Worm (Caenorhabditis elegans): ENCODE results near the gene fat-1.

The fat-1 gene

DNA sequence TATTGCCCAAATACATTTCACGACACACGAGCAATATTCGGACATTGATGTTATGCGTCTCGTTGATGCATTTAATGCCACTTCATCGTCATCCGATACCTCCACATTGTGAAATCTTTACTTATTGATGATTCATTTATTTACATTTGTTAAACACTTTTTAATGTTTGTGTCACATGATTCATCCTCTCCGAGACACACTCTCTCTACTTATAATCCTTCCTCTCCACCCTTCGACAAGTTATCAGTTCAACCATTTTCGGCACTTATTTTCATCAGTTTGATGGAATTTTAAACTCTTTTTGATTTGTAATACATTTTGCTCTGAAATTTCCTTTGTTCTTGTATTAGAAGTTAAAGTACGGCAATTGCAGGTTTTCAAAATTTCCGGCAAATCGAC is 30.6 kb downstream of the fat-1 start:
- TF ChIP-seq lin-39 (tag; optimal IDR thresholded peaks at IDR 0.05) = no peak
- TF ChIP-seq elt-2 (tag; optimal IDR thresholded peaks at IDR 0.05) = peak; percentile 66
- peak; percentile 64 for TF ChIP-seq pqm-1 (tag; optimal IDR thresholded peaks at IDR 0.05)
- no peak for TF ChIP-seq snpc-4 (tag; optimal IDR thresholded peaks at IDR 0.05)
- no peak for TF ChIP-seq mml-1 (tag; optimal IDR thresholded peaks at IDR 0.05)
- no peak for TF ChIP-seq nhr-77 (tag; optimal IDR thresholded peaks at IDR 0.05)
- peak; percentile 85 for TF ChIP-seq jun-1 (tag; optimal IDR thresholded peaks at IDR 0.05)
- peak; percentile 99 for TF ChIP-seq pha-4 (tag; optimal IDR thresholded peaks at IDR 0.05)
- no peak for TF ChIP-seq ceh-9 (tag; optimal IDR thresholded peaks at IDR 0.05)
- TF ChIP-seq sea-2 (GFP tag; optimal IDR thresholded peaks at IDR 0.05) = no peak
- TF ChIP-seq skn-1 (tag; optimal IDR thresholded peaks at IDR 0.05) = no peak
- no peak for TF ChIP-seq nhr-76 (tag; optimal IDR thresholded peaks at IDR 0.05)
- TF ChIP-seq ama-1 (optimal IDR thresholded peaks at IDR 0.05) = no peak
- no peak for TF ChIP-seq aly-2 (tag; optimal IDR thresholded peaks at IDR 0.05)
- TF ChIP-seq unc-62 (GFP tag; optimal IDR thresholded peaks at IDR 0.05) = no peak
- TF ChIP-seq nhr-67 (tag; optimal IDR thresholded peaks at IDR 0.05) = no peak
- TF ChIP-seq nhr-12 (tag; optimal IDR thresholded peaks at IDR 0.05) = no peak
- no peak for TF ChIP-seq fkh-10 (GFP tag; optimal IDR thresholded peaks at IDR 0.05)
- peak; percentile 36 for TF ChIP-seq fos-1 (tag; optimal IDR thresholded peaks at IDR 0.05)
- TF ChIP-seq elt-3 (tag; optimal IDR thresholded peaks at IDR 0.05) = no peak
- no peak for TF ChIP-seq nhr-237 (tag; optimal IDR thresholded peaks at IDR 0.05)
- TF ChIP-seq ceh-82 (tag; optimal IDR thresholded peaks at IDR 0.05) = no peak
- no peak for TF ChIP-seq ztf-4 (tag; optimal IDR thresholded peaks at IDR 0.05)
- no peak for TF ChIP-seq fkh-2 (tag; optimal IDR thresholded peaks at IDR 0.05)
- no peak for TF ChIP-seq eor-1 (tag; optimal IDR thresholded peaks at IDR 0.05)
- no peak for TF ChIP-seq nhr-43 (tag; optimal IDR thresholded peaks at IDR 0.05; ENCODE audit: poor library complexity, severe bottlenecking)
- no peak for TF ChIP-seq nhr-23 (tag; optimal IDR thresholded peaks at IDR 0.05)
- no peak for TF ChIP-seq egl-5 (tag; optimal IDR thresholded peaks at IDR 0.05)
- TF ChIP-seq hmg-11 (tag; optimal IDR thresholded peaks at IDR 0.05) = no peak
- TF ChIP-seq zag-1 (tag; optimal IDR thresholded peaks at IDR 0.05) = no peak
- no peak for TF ChIP-seq lsy-12 (tag; optimal IDR thresholded peaks at IDR 0.05)
- TF ChIP-seq ceh-28 (tag; optimal IDR thresholded peaks at IDR 0.05) = no peak

DNA sequence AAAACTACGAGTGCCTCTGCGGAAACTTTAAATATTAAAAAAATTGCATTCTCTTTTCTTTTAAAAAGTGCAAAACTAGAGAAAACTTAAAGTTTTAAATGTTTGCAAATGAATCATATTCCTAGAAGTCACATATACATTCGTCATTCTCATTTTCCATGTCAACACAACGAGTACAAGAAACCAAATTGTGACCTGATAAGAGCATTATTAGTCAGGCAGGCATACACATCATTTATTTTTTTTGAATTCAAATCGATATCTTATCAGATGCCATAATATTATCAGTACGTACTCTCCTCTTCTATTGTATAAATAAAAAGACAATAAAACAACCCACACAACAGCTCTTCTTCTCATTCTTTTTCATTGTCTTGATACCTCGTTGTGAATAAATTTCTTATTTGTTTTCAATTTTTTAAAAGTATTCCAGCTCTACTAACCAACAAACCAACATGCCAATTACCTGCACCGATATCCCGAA is 31.8 kb downstream of the fat-1 start, which contains the start of gene W02A2.9:
Gene W02A2.9 (plus strand): TSS at position 434 of the 484 bp plus-strand sequence.
- no peak for TF ChIP-seq lin-15B (tag; optimal IDR thresholded peaks at IDR 0.05)
- peak; percentile 87 for TF ChIP-seq pha-4 (tag; optimal IDR thresholded peaks at IDR 0.05)
- TF ChIP-seq jun-1 (tag; optimal IDR thresholded peaks at IDR 0.05) = peak; percentile 60
- no peak for TF ChIP-seq ZK546.5 (tag; optimal IDR thresholded peaks at IDR 0.05)
- peak; percentile 89 for TF ChIP-seq elt-2 (tag; optimal IDR thresholded peaks at IDR 0.05)
- TF ChIP-seq sea-2 (GFP tag; optimal IDR thresholded peaks at IDR 0.05) = no peak
- peak; percentile 99 for TF ChIP-seq pqm-1 (tag; optimal IDR thresholded peaks at IDR 0.05)

DNA sequence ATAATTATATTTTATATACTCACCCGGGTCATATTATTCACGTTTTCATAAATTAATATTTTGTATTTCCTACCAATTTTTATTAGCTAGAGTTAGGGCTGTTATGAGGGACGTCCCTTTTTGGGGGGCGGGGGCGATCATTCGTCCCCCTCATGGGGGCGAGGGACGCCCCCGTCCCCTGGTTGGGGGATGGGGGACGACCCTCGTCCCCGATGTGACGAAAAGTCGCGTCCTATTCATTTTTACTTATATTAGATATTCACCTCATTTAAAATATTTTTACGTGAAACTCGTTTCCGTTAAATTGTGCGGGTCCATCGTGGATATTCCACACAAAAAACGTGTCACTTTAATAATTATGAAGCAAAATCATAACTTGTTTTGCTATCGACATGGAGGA is 33.1 kb downstream of the fat-1 start, which contains the start of gene W02A2.12:
Gene W02A2.12 (minus strand): TSS at position 240 of the 400 bp plus-strand sequence.
- no peak for TF ChIP-seq ceh-16 (tag; optimal IDR thresholded peaks at IDR 0.05)

DNA sequence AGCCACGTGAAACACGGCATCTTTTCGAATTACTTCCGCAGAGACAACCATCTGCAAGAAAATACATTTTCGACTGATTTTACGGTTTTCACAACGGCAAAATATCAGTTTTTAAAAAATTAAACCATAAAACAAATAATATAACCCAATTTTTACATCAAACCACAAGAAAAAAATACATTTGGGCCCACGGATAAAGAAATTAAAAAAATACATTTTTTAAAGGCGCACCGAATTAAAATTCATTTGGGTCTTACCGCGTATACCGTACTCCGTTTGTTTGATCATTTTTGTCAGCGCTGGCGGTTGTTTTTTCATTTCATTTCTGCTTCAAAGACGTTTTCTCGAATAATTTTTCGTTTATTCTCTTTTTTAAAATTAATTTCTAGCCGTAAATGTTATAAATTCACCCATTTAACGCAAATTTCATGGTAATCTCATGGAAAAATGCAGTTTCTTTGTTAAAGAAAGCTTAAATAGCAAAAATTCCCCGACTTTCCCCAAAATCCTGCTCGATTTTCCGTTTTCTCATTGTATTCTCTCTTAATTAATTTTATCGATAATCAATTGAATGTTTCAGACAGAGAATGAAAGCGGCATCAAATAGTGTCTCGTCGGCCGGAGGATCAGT is 37.8 kb downstream of the fat-1 start, which contains the start of the genes rec-8 and mex-5:
Gene rec-8 (minus strand): TSS at position 51 of the 631 bp plus-strand sequence.
Gene mex-5 (plus strand): TSS at position 581 of the 631 bp plus-strand sequence.
- TF ChIP-seq tbx-2 (tag; optimal IDR thresholded peaks at IDR 0.05) = no peak
- no peak for TF ChIP-seq lsy-12 (tag; optimal IDR thresholded peaks at IDR 0.05)
- TF ChIP-seq mml-1 (tag; optimal IDR thresholded peaks at IDR 0.05) = no peak
- TF ChIP-seq lin-39 (tag; optimal IDR thresholded peaks at IDR 0.05) = no peak
- no peak for TF ChIP-seq snpc-4 (tag; optimal IDR thresholded peaks at IDR 0.05)
- TF ChIP-seq elt-1 (tag; optimal IDR thresholded peaks at IDR 0.05) = peak; percentile 80
